Worm (Caenorhabditis elegans) whole organism, L4 larva: ENCODE data around the gene C05E11.6.

Source experiments
- D1046.2 ChIP-seq: fragments of 200-800 bp; sonication (Bioruptor generic); IDR thresholded peaks from 2 replicates; pipeline ENCODE4 v1.3.6; 2022; ENCODE audit warnings: missing genetic modification characterization, missing compliant biosample characterization
- Y75B8A.6 ChIP-seq: fragments of 200-800 bp; sonication (Bioruptor generic); IDR thresholded peaks from 2 replicates; pipeline ENCODE4 v1.3.6; 2022; ENCODE audit warnings: missing genetic modification reagents, missing genetic modification characterization, missing compliant biosample characterization
- ZK546.5 ChIP-seq, 2 experiments: sonication (generic microtip); optimal IDR thresholded peaks; 2 replicates each; lab custom pipeline; 2017; ENCODE audit warnings: missing biosample characterization in 2 of 2, missing genetic modification characterization in 2 of 2
- aha-1 ChIP-seq: fragments of 150-350 bp; peaks from one replicate; lab custom pipeline; 2014; ENCODE audit warnings: missing biosample characterization, missing genetic modification characterization
- aly-2 ChIP-seq: sonication (generic microtip); optimal IDR thresholded peaks from 2 replicates; lab custom pipeline; 2018; ENCODE audit warnings: missing biosample characterization, missing genetic modification characterization
- ama-1 ChIP-seq: fragments of 150-350 bp; optimal IDR thresholded peaks from 2 replicates; lab custom pipeline; 2014; ENCODE audit warnings: inconsistent platforms, mixed read lengths
- attf-4 ChIP-seq: sonication (generic microtip); optimal IDR thresholded peaks from 3 replicates; lab custom pipeline; 2017; ENCODE audit warnings: missing biosample characterization, missing genetic modification characterization
- ceh-20 ChIP-seq: fragments of 200-800 bp; sonication (Bioruptor generic); IDR thresholded peaks from 2 replicates; pipeline ENCODE4 v1.3.6; 2022; ENCODE audit warnings: missing genetic modification reagents, missing genetic modification characterization, missing compliant biosample characterization
- ceh-62 ChIP-seq: sonication (generic microtip); optimal IDR thresholded peaks from 2 replicates; lab custom pipeline; 2017; ENCODE audit warnings: missing biosample characterization, missing genetic modification characterization
- ces-1 ChIP-seq: fragments of 150-350 bp; sonication (generic microtip); optimal IDR thresholded peaks from 4 replicates; lab custom pipeline; 2014; ENCODE audit warnings: missing biosample characterization, missing genetic modification reagents, missing genetic modification characterization
- daf-12 ChIP-seq: fragments of 150-350 bp; optimal IDR thresholded peaks from 2 replicates; lab custom pipeline; 2014; ENCODE audit warnings: missing biosample characterization, missing genetic modification reagents, missing genetic modification characterization
- daf-16 ChIP-seq, 3 experiments: sonication (generic microtip); optimal IDR thresholded peaks; 2 replicates each; lab custom pipeline; 2016 to 2017; ENCODE audit warnings: missing genetic modification characterization in 3 of 3, missing genetic modification reagents in 3 of 3, mild to moderate bottlenecking in 2 of 3, missing compliant biosample characterization in 2 of 3, missing biosample characterization in 1 of 3, moderate library complexity in 1 of 3
- daf-8 ChIP-seq: fragments of 200-800 bp; sonication (Bioruptor generic); IDR thresholded peaks from 2 replicates; pipeline ENCODE4 v1.3.6; 2022; ENCODE audit warnings: missing genetic modification characterization, missing compliant biosample characterization
- dmd-6 ChIP-seq: fragments of 200-800 bp; sonication (Bioruptor generic); IDR thresholded peaks from 2 replicates; pipeline ENCODE4 v1.3.6; 2022; ENCODE audit warnings: missing genetic modification reagents, missing genetic modification characterization, missing compliant biosample characterization
- dpl-1 ChIP-seq: fragments of 150-350 bp; optimal IDR thresholded peaks from 2 replicates; lab custom pipeline; 2014; ENCODE audit warnings: missing biosample characterization, missing genetic modification reagents, missing genetic modification characterization
- duxl-1 ChIP-seq: sonication (generic microtip); optimal IDR thresholded peaks from 2 replicates; lab custom pipeline; 2016; ENCODE audit warnings: mild to moderate bottlenecking, missing genetic modification characterization, moderate library complexity, missing compliant biosample characterization; ENCODE audit not compliant: poor library complexity
- dve-1 ChIP-seq: sonication (generic microtip); optimal IDR thresholded peaks from 2 replicates; lab custom pipeline; 2017; ENCODE audit warnings: antibody characterized with exemption, mild to moderate bottlenecking, missing genetic modification characterization, missing compliant biosample characterization; ENCODE audit not compliant: insufficient read depth
- hlh-11 ChIP-seq: fragments of 200-800 bp; sonication (Bioruptor generic); optimal IDR thresholded peaks from 2 replicates; lab custom pipeline; 2018; ENCODE audit warnings: mild to moderate bottlenecking, missing genetic modification characterization, missing compliant biosample characterization
- hlh-30 ChIP-seq: sonication (generic microtip); optimal IDR thresholded peaks from 2 replicates; lab custom pipeline; 2017; ENCODE audit warnings: antibody characterized with exemption, mild to moderate bottlenecking, missing genetic modification characterization, missing compliant biosample characterization; ENCODE audit not compliant: insufficient read depth
- hmg-1.1 ChIP-seq: fragments of 200-800 bp; sonication (Bioruptor generic); IDR thresholded peaks from 2 replicates; pipeline ENCODE4 v1.3.6; 2022; ENCODE audit warnings: missing genetic modification reagents, missing genetic modification characterization, missing compliant biosample characterization
- lim-7 ChIP-seq: fragments of 200-800 bp; sonication (Bioruptor generic); IDR thresholded peaks from 2 replicates; pipeline ENCODE4 v1.3.6; 2022; ENCODE audit warnings: missing genetic modification characterization, missing compliant biosample characterization
- lir-3 ChIP-seq: sonication (generic microtip); optimal IDR thresholded peaks from 2 replicates; lab custom pipeline; 2016; ENCODE audit warnings: mild to moderate bottlenecking, missing genetic modification characterization, missing compliant biosample characterization
- mxl-2 ChIP-seq: fragments of 200-800 bp; sonication (Bioruptor generic); conservative IDR thresholded peaks from 2 replicates; pipeline ENCODE4 v1.3.6; 2022; ENCODE audit warnings: missing genetic modification reagents, missing genetic modification characterization, missing compliant biosample characterization
- mxl-3 ChIP-seq: fragments of 200-800 bp; sonication (Bioruptor generic); optimal IDR thresholded peaks from 2 replicates; lab custom pipeline; 2018; ENCODE audit warnings: mild to moderate bottlenecking, missing genetic modification characterization, missing compliant biosample characterization
- nhr-102 ChIP-seq: sonication (generic microtip); optimal IDR thresholded peaks from 2 replicates; lab custom pipeline; 2016; ENCODE audit warnings: mild to moderate bottlenecking, missing genetic modification characterization, moderate library complexity, missing compliant biosample characterization
- nhr-11 ChIP-seq: fragments of 150-350 bp; optimal IDR thresholded peaks from 2 replicates; lab custom pipeline; 2014; ENCODE audit warnings: missing biosample characterization, missing genetic modification characterization
- nhr-237 ChIP-seq: sonication (generic microtip); optimal IDR thresholded peaks from 2 replicates; lab custom pipeline; 2017; ENCODE audit warnings: missing biosample characterization, missing genetic modification characterization
- nhr-28 ChIP-seq: fragments of 150-350 bp; optimal IDR thresholded peaks from 2 replicates; lab custom pipeline; 2014; ENCODE audit warnings: missing biosample characterization, missing genetic modification characterization
- nhr-42 ChIP-seq: fragments of 200-800 bp; sonication (Bioruptor generic); IDR thresholded peaks from 2 replicates; pipeline ENCODE4 v1.3.6; 2022; ENCODE audit warnings: missing genetic modification characterization, missing compliant biosample characterization
- nhr-48 ChIP-seq: sonication (generic microtip); optimal IDR thresholded peaks from 2 replicates; lab custom pipeline; 2016; ENCODE audit warnings: mild to moderate bottlenecking, missing genetic modification characterization, missing compliant biosample characterization
- nhr-6 ChIP-seq: fragments of 150-350 bp; optimal IDR thresholded peaks from 2 replicates; lab custom pipeline; 2014; ENCODE audit warnings: missing biosample characterization, missing genetic modification characterization
- saeg-2 ChIP-seq: fragments of 200-800 bp; sonication (Bioruptor generic); IDR thresholded peaks from 2 replicates; pipeline ENCODE4 v1.3.6; 2022; ENCODE audit warnings: missing genetic modification reagents, missing genetic modification characterization, missing compliant biosample characterization
- set-16 ChIP-seq: fragments of 200-800 bp; sonication (Bioruptor generic); IDR thresholded peaks from 2 replicates; pipeline ENCODE4 v1.3.6; 2022; ENCODE audit warnings: missing genetic modification reagents, missing genetic modification characterization, missing compliant biosample characterization
- spr-3 ChIP-seq: fragments of 200-800 bp; sonication (Bioruptor generic); optimal IDR thresholded peaks from 2 replicates; lab custom pipeline; 2018; ENCODE audit warnings: mild to moderate bottlenecking, missing genetic modification characterization, missing compliant biosample characterization
- tra-1 ChIP-seq: fragments of 200-800 bp; sonication (Bioruptor generic); IDR thresholded peaks from 2 replicates; pipeline ENCODE4 v1.3.6; 2022; ENCODE audit warnings: missing genetic modification reagents, missing genetic modification characterization, missing compliant biosample characterization
- unc-130 ChIP-seq: sonication (generic microtip); optimal IDR thresholded peaks from 2 replicates; lab custom pipeline; 2016; ENCODE audit warnings: missing genetic modification reagents, missing genetic modification characterization, missing compliant biosample characterization
- unc-62 ChIP-seq, 3 experiments: fragments of 150-350 bp in 1 of 3; sonication (generic microtip); optimal IDR thresholded peaks in 2 of 3; peaks in 1 of 3; 1 replicate in 1 of 3; 2 replicates in 2 of 3; lab custom pipeline; 2014 to 2017; ENCODE audit warnings: missing biosample characterization in 3 of 3, missing genetic modification characterization in 3 of 3, missing genetic modification reagents in 3 of 3, missing genotype in 1 of 3
- vab-7 ChIP-seq: fragments of 200-800 bp; sonication (Bioruptor generic); IDR thresholded peaks from 2 replicates; pipeline ENCODE4 v1.3.6; 2022; ENCODE audit warnings: missing genetic modification reagents, missing genetic modification characterization, missing compliant biosample characterization
- zag-1 ChIP-seq: fragments of 150-350 bp; optimal IDR thresholded peaks from 2 replicates; lab custom pipeline; 2014; ENCODE audit warnings: missing biosample characterization, missing genetic modification characterization
- zip-11 ChIP-seq: fragments of 200-800 bp; sonication (Bioruptor generic); IDR thresholded peaks from 2 replicates; pipeline ENCODE4 v1.3.6; 2022; ENCODE audit warnings: missing genetic modification characterization, missing compliant biosample characterization
- zip-2 ChIP-seq: fragments of 150-350 bp; optimal IDR thresholded peaks from 2 replicates; lab custom pipeline; 2014; ENCODE audit warnings: missing biosample characterization, missing genetic modification characterization
- ztf-7 ChIP-seq: fragments of 150-350 bp; optimal IDR thresholded peaks from 2 replicates; lab custom pipeline; 2014; ENCODE audit warnings: missing biosample characterization, missing genetic modification characterization

The C05E11.6 gene

ce11 chrX:4534112-4534511 lies 27.9 kb upstream of the C05E11.6 start (continued):
- TF ChIP-seq zag-1 (tag; lab: Kevin White, UChicago) (no peak), daf-12 (no peak), daf-16 (GFP tag; optimal IDR thresholded peaks at IDR 0.05; lab: Kevin White, UChicago) (no peak), daf-16 (tag; optimal IDR thresholded peaks at IDR 0.05; lab: Kevin White, UChicago) (peak; percentile 65), attf-4 (tag; lab: Kevin White, UChicago) (no peak), nhr-48 (tag; lab: Kevin White, UChicago) (no peak), ceh-20 (GFP tag; lab: Robert Waterston, UW) (no peak), hmg-1.1 (GFP tag; lab: Robert Waterston, UW) (no peak), lir-3 (tag; lab: Kevin White, UChicago) (no peak), dve-1 (tag; lab: Kevin White, UChicago) (peak; percentile 8), hlh-11 (tag; lab: Kevin White, UChicago) (peak; percentile 21), unc-130 (GFP tag; lab: Kevin White, UChicago) (no peak), dmd-6 (0 out of 2 replicates have a peak, but pooled peaks have one; percentile 10)

- TF ChIP-seq saeg-2 (no peak), dmd-6 (no peak), zip-2 (tag; lab: Kevin White, UChicago) (no peak), mxl-3 (GFP tag; lab: Kevin White, UChicago) (no peak), vab-7 (GFP tag; lab: Robert Waterston, UW) (no peak), ces-1 (no peak), ztf-7 (no peak), zip-11 (GFP tag; lab: Robert Waterston, UW) (no peak), aly-2 (tag; lab: Kevin White, UChicago) (no peak), hmg-1.1 (GFP tag; lab: Robert Waterston, UW) (no peak), lim-7 (no peak), Y75B8A.6 (no peak), nhr-42 (no peak), hlh-30 (tag; lab: Kevin White, UChicago) (no peak), D1046.2 (no peak)
Measured at ce11 chrX:4544543-4544942, 17.4 kb upstream of the C05E11.6 start, which contains the start of gene C07A12.2. TSS of gene C07A12.2 (plus strand) at chrX:4544843.

ce11 chrX:4548929-4549328 lies 13.0 kb upstream of the C05E11.6 start:
- TF ChIP-seq spr-3 (GFP tag; lab: Kevin White, UChicago) (no peak), vab-7 (GFP tag; lab: Robert Waterston, UW) (no peak), dpl-1 (GFP tag; lab: Kevin White, UChicago) (no peak), tra-1 (no peak)

ce11 chrX:4549853-4550596 lies 11.9 kb upstream of the C05E11.6 start, which contains the start of gene C07A12.18:
TSS of gene C07A12.18 (minus strand) at chrX:4549903.
- TF ChIP-seq daf-16 (GFP tag; optimal IDR thresholded peaks at IDR 0.05; lab: Kevin White, UChicago) (no peak), daf-16 (tag; optimal IDR thresholded peaks at IDR 0.05; lab: Kevin White, UChicago) (no peak), nhr-28 (tag; lab: Kevin White, UChicago) (peak; percentile 6), unc-62 (GFP tag; optimal IDR thresholded peaks at IDR 0.05 in 1 of 2; lab: Kevin White, UChicago) (no peak), unc-62 (tag; optimal IDR thresholded peaks at IDR 0.05; lab: Kevin White, UChicago) (no peak), hlh-30 (tag; lab: Kevin White, UChicago) (peak; percentile 26), aha-1 (tag; lab: Kevin White, UChicago) (peak; percentile 77)

ce11 chrX:4550987-4551386 lies 11.0 kb upstream of the C05E11.6 start:
- TF ChIP-seq ama-1 (lab: Kevin White, UChicago) = no peak
- no peak for TF ChIP-seq nhr-6 (tag; lab: Kevin White, UChicago)
- TF ChIP-seq duxl-1 (tag; lab: Kevin White, UChicago) = no peak
- TF ChIP-seq aha-1 (tag; lab: Kevin White, UChicago) = no peak
- TF ChIP-seq daf-8 (GFP tag; lab: Robert Waterston, UW) = no peak
- TF ChIP-seq nhr-237 = no peak
- TF ChIP-seq dmd-6 = no peak
- peak; percentile 47 for TF ChIP-seq set-16 (GFP tag; lab: Robert Waterston, UW)
- no peak for TF ChIP-seq ceh-62 (tag; lab: Kevin White, UChicago)
- no peak for TF ChIP-seq nhr-102
- TF ChIP-seq ZK546.5 (tag; optimal IDR thresholded peaks at IDR 0.05; lab: Kevin White, UChicago) = no peak
- no peak for TF ChIP-seq attf-4 (tag; lab: Kevin White, UChicago)
- no peak for TF ChIP-seq nhr-11 (tag; lab: Kevin White, UChicago)
- peak; percentile 29 for TF ChIP-seq nhr-28 (tag; lab: Kevin White, UChicago)
- TF ChIP-seq mxl-2 (GFP tag; lab: Robert Waterston, UW) = no peak
- no peak for TF ChIP-seq dpl-1 (GFP tag; lab: Kevin White, UChicago)
